Worm (Caenorhabditis elegans) whole organism, L4 larva: ENCODE data around the gene cap-1.

Experiments used
- nhr-11 ChIP-seq: fragments of 150-350 bp; optimal IDR thresholded peaks from 2 replicates; lab custom pipeline; 2014; ENCODE audit warnings: missing biosample characterization, missing genetic modification characterization
- nhr-42 ChIP-seq: fragments of 200-800 bp; sonication (Bioruptor generic); IDR thresholded peaks from 2 replicates; pipeline ENCODE4 v1.3.6; 2022; ENCODE audit warnings: missing genetic modification characterization, missing compliant biosample characterization
- nhr-76 ChIP-seq: fragments of 150-350 bp; optimal IDR thresholded peaks from 2 replicates; lab custom pipeline; 2014; ENCODE audit warnings: missing biosample characterization, missing genetic modification characterization

DNA sequence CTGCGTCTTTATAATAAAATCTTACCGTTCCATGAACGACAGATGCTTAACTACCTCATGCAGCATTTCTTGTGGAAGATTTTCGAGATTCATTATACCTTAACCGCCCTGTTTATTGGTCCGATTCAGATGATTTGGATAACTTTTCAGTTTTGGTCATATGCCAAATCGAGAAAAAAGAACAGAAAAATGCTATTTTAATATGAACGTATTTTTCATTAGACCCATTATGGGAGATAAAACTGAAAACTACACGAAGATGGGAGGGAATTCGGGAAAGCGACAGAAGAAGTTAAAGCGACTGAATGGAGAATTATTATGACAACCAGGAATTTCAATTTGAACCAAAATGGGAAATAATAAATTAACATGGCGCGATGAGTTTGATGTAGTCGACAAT lies 3.0 kb downstream of the cap-1 start, which contains the start of gene R13A1.10:
- TF ChIP-seq nhr-76 (tag; lab: Kevin White, UChicago) (no peak), nhr-42 (no peak), nhr-11 (tag; lab: Kevin White, UChicago) (no peak)
